Worm (Caenorhabditis elegans) whole organism, late embryonic: ENCODE results near the gene aman-2.
A peak's percentile ranks its signal among the peaks of the same experiment; 100 is the strongest.

Experiments used
- C08G9.2 ChIP-seq: sonication (generic microtip); optimal IDR thresholded peaks from 2 replicates; lab custom pipeline; 2016; ENCODE audit warnings: mild to moderate bottlenecking, missing genetic modification characterization, moderate library complexity, missing compliant biosample characterization
- K09A11.1 ChIP-seq: sonication (generic microtip); optimal IDR thresholded peaks from 2 replicates; lab custom pipeline; 2017; ENCODE audit warnings: antibody characterized with exemption, mild to moderate bottlenecking, missing genetic modification characterization, missing compliant biosample characterization; ENCODE audit not compliant: insufficient read depth
- T23F11.4 ChIP-seq: fragments of 200-800 bp; sonication (Bioruptor generic); optimal IDR thresholded peaks from 2 replicates; lab custom pipeline; 2018; ENCODE audit warnings: mild to moderate bottlenecking, missing genetic modification characterization, missing compliant biosample characterization
- ama-1 ChIP-seq: fragments of 150-350 bp; optimal IDR thresholded peaks from 2 replicates; lab custom pipeline; 2014
- ceh-18 ChIP-seq: sonication (generic microtip); optimal IDR thresholded peaks from 2 replicates; lab custom pipeline; 2016; ENCODE audit warnings: missing genetic modification characterization, missing compliant biosample characterization
- ceh-45 ChIP-seq: fragments of 200-800 bp; sonication (Bioruptor generic); IDR thresholded peaks from 2 replicates; pipeline ENCODE4 v1.3.6; 2022; ENCODE audit warnings: missing genetic modification reagents, missing genetic modification characterization, missing compliant biosample characterization
- che-1 ChIP-seq: sonication (generic microtip); optimal IDR thresholded peaks from 2 replicates; lab custom pipeline; 2016; ENCODE audit warnings: mild to moderate bottlenecking, missing genetic modification characterization, missing compliant biosample characterization
- dve-1 ChIP-seq: sonication (generic microtip); optimal IDR thresholded peaks from 2 replicates; lab custom pipeline; 2017; ENCODE audit warnings: antibody characterized with exemption, mild to moderate bottlenecking, missing genetic modification characterization, missing compliant biosample characterization
- elt-2 ChIP-seq: sonication (generic microtip); optimal IDR thresholded peaks from 2 replicates; lab custom pipeline; 2016; ENCODE audit warnings: missing genetic modification reagents, missing genetic modification characterization, missing compliant biosample characterization
- eyg-1 ChIP-seq: sonication (generic microtip); optimal IDR thresholded peaks from 2 replicates; lab custom pipeline; 2016; ENCODE audit warnings: missing genotype, missing genetic modification characterization, missing compliant biosample characterization
- gmeb-2 ChIP-seq: sonication (generic microtip); optimal IDR thresholded peaks from 2 replicates; lab custom pipeline; 2016; ENCODE audit warnings: missing genetic modification characterization, inconsistent platforms, missing compliant biosample characterization
- madf-2 ChIP-seq: sonication (generic microtip); optimal IDR thresholded peaks from 2 replicates; lab custom pipeline; 2017; ENCODE audit warnings: missing genetic modification characterization, missing compliant biosample characterization
- nfya-1 ChIP-seq: sonication (generic microtip); optimal IDR thresholded peaks from 2 replicates; lab custom pipeline; 2017; ENCODE audit warnings: missing genetic modification characterization, mild to moderate bottlenecking, missing compliant biosample characterization, antibody characterized with exemption, moderate library complexity
- pat-9 ChIP-seq: fragments of 200-800 bp; sonication (Bioruptor generic); optimal IDR thresholded peaks from 2 replicates; lab custom pipeline; 2018; ENCODE audit warnings: mild to moderate bottlenecking, missing genetic modification characterization, moderate library complexity, missing compliant biosample characterization
- pax-1 ChIP-seq: fragments of 150-350 bp; optimal IDR thresholded peaks from 2 replicates; lab custom pipeline; 2014; ENCODE audit warnings: missing biosample characterization, missing genetic modification characterization
- pqm-1 ChIP-seq: sonication (generic microtip); optimal IDR thresholded peaks from 2 replicates; lab custom pipeline; 2016; ENCODE audit warnings: missing genetic modification characterization, missing compliant biosample characterization
- sox-2 ChIP-seq: fragments of 200-800 bp; sonication (Bioruptor generic); IDR thresholded peaks from 2 replicates; pipeline ENCODE4 v1.3.6; 2022; ENCODE audit warnings: missing genetic modification reagents, missing genetic modification characterization, missing compliant biosample characterization
- tbx-7 ChIP-seq: sonication (generic microtip); optimal IDR thresholded peaks from 2 replicates; lab custom pipeline; 2016; ENCODE audit warnings: missing genotype, missing genetic modification characterization, missing compliant biosample characterization

The aman-2 gene

DNA sequence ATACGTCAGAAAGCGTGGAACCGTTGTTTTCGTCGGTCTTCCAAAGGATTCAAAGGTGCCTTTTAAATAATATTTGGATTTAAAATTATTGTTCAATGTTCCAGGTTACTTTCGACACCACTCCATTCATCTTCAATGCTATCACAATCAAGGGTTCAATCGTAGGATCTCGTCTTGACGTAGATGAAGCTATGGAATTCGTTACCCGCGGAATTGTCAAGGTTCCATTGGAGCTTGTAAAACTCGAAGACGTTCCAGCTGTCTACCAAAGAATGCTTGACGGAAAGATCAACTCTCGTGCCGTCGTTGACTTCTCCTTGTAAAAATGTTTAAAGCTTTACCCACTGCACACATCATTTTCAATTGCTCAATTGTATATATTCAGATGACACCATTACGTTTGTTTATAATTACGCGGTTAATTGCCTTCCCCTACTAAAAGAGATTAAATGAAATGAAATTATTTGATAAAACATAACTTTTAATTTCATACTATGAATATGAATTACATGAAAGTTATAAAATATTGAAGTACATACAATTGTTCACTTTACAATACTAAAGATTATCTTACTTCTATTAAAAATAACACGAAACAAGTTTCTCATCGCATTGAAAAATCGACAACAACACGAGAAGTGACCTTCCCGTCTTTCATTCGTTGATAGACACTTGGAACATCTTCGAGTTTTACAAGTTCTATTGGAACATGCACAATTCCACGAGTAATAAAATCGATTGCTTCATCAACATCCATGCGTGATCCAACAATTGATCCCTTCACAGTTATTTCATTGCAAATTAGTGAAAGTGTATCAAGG, 43.7 kb downstream of the aman-2 start:
- no peak for TF ChIP-seq che-1 (tag; lab: Kevin White, UChicago)
- TF ChIP-seq dve-1 (tag; lab: Kevin White, UChicago), result no peak
- TF ChIP-seq tbx-7 (tag; lab: Kevin White, UChicago), result no peak
- TF ChIP-seq ceh-18 (tag; lab: Kevin White, UChicago), result no peak
- TF ChIP-seq pax-1 (tag; lab: Kevin White, UChicago), result no peak
- no peak for TF ChIP-seq nfya-1 (tag; lab: Kevin White, UChicago)
- TF ChIP-seq, all 69 proteins: peak for 0

DNA sequence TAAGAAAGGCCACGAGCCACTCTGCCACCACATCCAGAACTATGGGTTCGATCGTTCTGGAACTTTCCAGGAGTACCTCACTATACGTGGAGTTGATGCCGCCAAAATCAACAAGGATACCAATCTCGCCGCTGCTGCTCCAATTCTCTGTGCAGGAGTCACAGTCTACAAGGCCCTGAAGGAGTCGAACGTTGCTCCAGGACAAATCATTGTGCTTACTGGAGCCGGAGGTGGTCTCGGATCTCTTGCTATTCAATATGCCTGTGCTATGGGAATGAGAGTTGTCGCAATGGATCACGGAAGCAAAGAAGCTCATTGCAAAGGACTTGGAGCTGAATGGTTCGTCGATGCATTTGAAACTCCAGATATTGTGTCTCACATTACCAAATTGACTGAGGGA, 44.4 kb downstream of the aman-2 start:
- TF ChIP-seq pqm-1 (tag; lab: Kevin White, UChicago) (no peak), pat-9 (tag; lab: Kevin White, UChicago) (no peak), ama-1 (lab: Kevin White, UChicago) (no peak)

- TF ChIP-seq ceh-45 (GFP tag; lab: Robert Waterston, UW) (no peak), ceh-18 (tag; lab: Kevin White, UChicago) (peak; percentile 74)
Measured at ce11 chrV:11887988-11888499, 45.0 kb downstream of the aman-2 start, which contains the start of gene adh-1. adh-1 (plus strand) TSS chrV:11888248.

- TF ChIP-seq elt-2 (tag; lab: Kevin White, UChicago) (peak; percentile 38), tbx-7 (tag; lab: Kevin White, UChicago) (no peak)
Measured at ce11 chrV:11885939-11886338, 47.1 kb downstream of the aman-2 start.

- TF ChIP-seq madf-2 (tag; lab: Kevin White, UChicago), result no peak
Measured at ce11 chrV:11885087-11885486, 48.0 kb downstream of the aman-2 start.

DNA sequence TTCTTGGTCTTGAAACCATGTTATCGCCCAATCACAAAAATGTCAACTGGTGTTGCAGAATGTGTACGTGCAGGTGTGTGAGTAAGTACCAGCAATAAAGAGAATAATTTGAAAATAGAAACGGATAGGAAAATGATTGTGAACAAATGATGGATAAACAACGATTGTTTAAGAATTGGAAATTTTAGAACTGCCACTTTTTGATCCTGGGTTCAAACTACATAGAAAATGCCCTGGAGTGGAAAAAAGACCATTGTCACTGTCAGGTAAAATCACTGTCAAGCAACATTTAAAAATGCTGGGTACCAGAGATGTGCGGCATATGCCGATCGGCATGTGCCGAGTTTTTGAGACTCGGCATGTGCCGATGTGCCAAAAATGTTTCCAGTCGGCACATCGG, 49.8 kb downstream of the aman-2 start:
- TF ChIP-seq C08G9.2 (tag; lab: Kevin White, UChicago) (no peak), K09A11.1 (peak; percentile 39)

DNA sequence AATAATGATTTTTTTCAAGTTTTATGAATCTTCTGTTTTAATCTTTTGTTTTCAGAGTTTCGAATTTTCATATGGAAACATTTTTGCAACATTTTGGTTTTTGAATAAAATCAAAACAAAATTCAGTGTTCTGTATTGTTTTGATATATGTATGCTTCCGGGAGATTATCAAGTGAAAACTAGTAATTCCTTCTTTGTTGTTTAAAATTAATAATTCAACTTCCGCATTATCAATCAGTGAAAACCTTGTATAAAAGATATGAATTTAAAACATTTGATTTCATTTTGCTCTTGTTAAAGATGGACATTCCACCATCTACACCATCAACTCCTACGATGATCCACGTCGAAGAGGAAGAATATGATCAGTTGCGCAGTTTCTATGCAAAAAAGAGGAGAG, 53.3 kb downstream of the aman-2 start, which contains the start of gene sulp-5:
Gene sulp-5 (plus strand): TSS at position 301 of the 400 bp plus-strand sequence.
- TF ChIP-seq T23F11.4 (GFP tag; lab: Kevin White, UChicago), result no peak
- no peak for TF ChIP-seq gmeb-2 (tag; lab: Kevin White, UChicago)
- TF ChIP-seq eyg-1 (tag; lab: Kevin White, UChicago), result no peak
- no peak for TF ChIP-seq pat-9 (tag; lab: Kevin White, UChicago)
- no peak for TF ChIP-seq ceh-18 (tag; lab: Kevin White, UChicago)
- TF ChIP-seq sox-2, result no peak
- TF ChIP-seq K09A11.1, result no peak
